4 fruit fly cellular contexts compared by ENCODE assay signal in the genomic region with DNA sequence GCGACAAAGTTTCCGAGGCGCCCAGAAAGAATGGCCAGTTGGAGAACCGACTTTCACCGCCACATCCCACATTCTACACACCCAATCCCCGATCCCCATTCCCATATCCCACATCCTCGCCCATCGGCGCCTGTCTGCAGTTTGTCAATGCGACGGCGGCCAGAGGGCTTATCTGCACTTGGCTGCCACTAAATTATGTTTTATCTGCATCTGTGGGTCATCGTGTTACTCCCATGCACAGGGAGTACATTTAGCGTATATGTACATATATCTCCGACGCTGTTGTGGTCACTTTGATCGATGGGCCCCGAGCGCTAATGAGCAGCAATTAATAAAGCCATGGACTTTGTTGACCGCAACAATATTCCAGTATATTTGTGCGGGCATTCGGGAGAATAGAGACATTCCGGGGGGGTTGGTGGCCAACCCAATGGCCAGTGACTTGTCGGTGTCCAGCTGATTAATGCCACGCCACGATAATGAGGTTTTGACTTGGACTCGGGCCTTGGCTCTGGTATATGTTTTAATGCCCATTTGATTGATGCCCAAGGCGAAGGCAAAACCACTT.
TF ChIP-seq lines count a peak whose summit lies in the region.

No protein-coding gene starts in this region.

- no peak for TF ChIP-seq CTCF in whole organism, embryonic (GFP tag; optimal IDR thresholded peaks at IDR 0.05; lab: Kevin White, UChicago)

TF ChIP-seq in whole organism, embryonic, 481 proteins besides CTCF, POLR2A, EP300 and RAD21 (continues in another document):
- TF ChIP-seq GATAe (GFP tag; conservative IDR thresholded peaks at IDR 0.05; lab: Robert Waterston, UW), result no peak
- TF ChIP-seq Dad (GFP tag; optimal IDR thresholded peaks at IDR 0.05; lab: Kevin White, UChicago), result no peak
- no peak for TF ChIP-seq CG17568 (GFP tag; optimal IDR thresholded peaks at IDR 0.05; lab: Kevin White, UChicago)
- TF ChIP-seq CG7271 (tag; optimal IDR thresholded peaks at IDR 0.05; lab: Kevin White, UChicago), result no peak
- no peak for TF ChIP-seq fd64A (GFP tag; optimal IDR thresholded peaks at IDR 0.05; lab: Kevin White, UChicago)
- TF ChIP-seq maf-S (GFP tag; optimal IDR thresholded peaks at IDR 0.05; lab: Kevin White, UChicago), result no peak
- TF ChIP-seq lab (GFP tag; optimal IDR thresholded peaks at IDR 0.05; lab: Kevin White, UChicago), result peak; percentile 91
- TF ChIP-seq ci (GFP tag; IDR thresholded peaks at IDR 0.05; lab: Robert Waterston, UW), result no peak
- TF ChIP-seq CG34224 (GFP tag; IDR thresholded peaks at IDR 0.05; lab: Robert Waterston, UW; ENCODE audit: partially characterized antibody), result no peak
- no peak for TF ChIP-seq CG1603 (tag; optimal IDR thresholded peaks at IDR 0.05; lab: Kevin White, UChicago)
- no peak for TF ChIP-seq CG8290 (GFP tag; optimal IDR thresholded peaks at IDR 0.05; lab: Kevin White, UChicago)
- peak in 1 of 2 experiments; percentile 22 for TF ChIP-seq CG8290 (tag; optimal IDR thresholded peaks at IDR 0.05; lab: Kevin White, UChicago)
- TF ChIP-seq CG3407 (GFP tag; optimal IDR thresholded peaks at IDR 0.05; lab: Kevin White, UChicago), result no peak
- 0 out of 3 replicates have a peak, but pooled peaks have one; percentile 10 for TF ChIP-seq CG6791 (GFP tag; IDR thresholded peaks at IDR 0.05; lab: Robert Waterston, UW; ENCODE audit: partially characterized antibody)
- no peak for TF ChIP-seq abd-A (tag; optimal IDR thresholded peaks at IDR 0.05; lab: Kevin White, UChicago)
- TF ChIP-seq CG13424 (tag; optimal IDR thresholded peaks at IDR 0.05; lab: Kevin White, UChicago), result no peak
- no peak for TF ChIP-seq Mes4 (GFP tag; optimal IDR thresholded peaks at IDR 0.05; lab: Kevin White, UChicago)
- TF ChIP-seq so (GFP tag; IDR thresholded peaks at IDR 0.05; lab: Robert Waterston, UW), result no peak
- TF ChIP-seq CG4282 (GFP tag; optimal IDR thresholded peaks at IDR 0.05; lab: Kevin White, UChicago), result no peak
- no peak for TF ChIP-seq ken (GFP tag; IDR thresholded peaks at IDR 0.05; lab: Robert Waterston, UW)
- no peak for TF ChIP-seq CG18011 (GFP tag; optimal IDR thresholded peaks at IDR 0.05; lab: Kevin White, UChicago)

TF ChIP-seq in whole organism, prepupa, 60 proteins besides CTCF, POLR2A, EP300 and RAD21:
- peak; percentile 54 for TF ChIP-seq Eip78C (GFP tag; lab: Kevin White, UChicago)
- TF ChIP-seq ss (GFP tag; optimal IDR thresholded peaks at IDR 0.05; lab: Kevin White, UChicago), result peak in 1 of 2 experiments; percentile 29
- no peak for TF ChIP-seq CG10631 (GFP tag; optimal IDR thresholded peaks at IDR 0.05; lab: Kevin White, UChicago)
- peak; percentile 99 for TF ChIP-seq svp (GFP tag; lab: Kevin White, UChicago)
TF ChIP-seq in whole organism, prepupa: peak in this region for 3.

TF ChIP-seq in whole organism, pupa, 21 proteins besides CTCF, POLR2A, EP300 and RAD21:
- TF ChIP-seq CG34367 (tag; optimal IDR thresholded peaks at IDR 0.05; lab: Kevin White, UChicago) (no peak), gl (tag; optimal IDR thresholded peaks at IDR 0.05; lab: Kevin White, UChicago) (peak; percentile 12), EcR (GFP tag; optimal IDR thresholded peaks at IDR 0.05; lab: Kevin White, UChicago) (peak; percentile 69)

TF ChIP-seq in whole organism, wandering third instar larva, 38 proteins besides CTCF, POLR2A, EP300 and RAD21:
- TF ChIP-seq Dif (GFP tag; optimal IDR thresholded peaks at IDR 0.05; lab: Kevin White, UChicago; ENCODE audit: partially characterized antibody) (peak; percentile 9), Rel (GFP tag; optimal IDR thresholded peaks at IDR 0.05; lab: Kevin White, UChicago) (no peak), Rel (tag; optimal IDR thresholded peaks at IDR 0.05; lab: Kevin White, UChicago) (peak; percentile 30), OdsH (GFP tag; optimal IDR thresholded peaks at IDR 0.05; lab: Kevin White, UChicago) (no peak)
